Fruit fly (Drosophila melanogaster) whole organism, embryonic: ENCODE measurements around the gene Aprt.

Experiments used
- CG12299 ChIP-seq: fragments of 200-800 bp; sonication (Bioruptor generic); optimal IDR thresholded peaks from 2 replicates; lab custom pipeline; 2018; ENCODE audit warnings: missing biosample characterization, mild to moderate bottlenecking, missing genetic modification characterization
- CG13123 ChIP-seq: fragments of 200-800 bp; sonication (Bioruptor generic); optimal IDR thresholded peaks from 2 replicates; lab custom pipeline; 2016; ENCODE audit warnings: missing biosample characterization, missing genetic modification characterization
- CG18476 ChIP-seq: fragments of 200-800 bp; sonication (Bioruptor generic); optimal IDR thresholded peaks from 2 replicates; lab custom pipeline; 2016; ENCODE audit warnings: missing biosample characterization, mild to moderate bottlenecking, missing genetic modification characterization
- CG2129 ChIP-seq: fragments of 200-800 bp; sonication (Bioruptor generic); IDR thresholded peaks from 2 replicates; pipeline ENCODE4 v1.3.6; 2022; ENCODE audit warnings: missing biosample characterization, missing genetic modification characterization; ENCODE audit not compliant: partially characterized antibody
- CG3838 ChIP-seq: fragments of 200-800 bp; sonication (Bioruptor generic); optimal IDR thresholded peaks from 3 replicates; lab custom pipeline; 2016; ENCODE audit warnings: missing biosample characterization, missing genetic modification characterization
- CG3847 ChIP-seq: fragments of 200-800 bp; sonication (Bioruptor generic); IDR thresholded peaks from 2 replicates; pipeline ENCODE4 v1.3.6; 2022; ENCODE audit warnings: missing biosample characterization, missing genetic modification characterization
- CG4617 ChIP-seq: fragments of 200-800 bp; sonication (Bioruptor generic); optimal IDR thresholded peaks from 3 replicates; lab custom pipeline; 2016; ENCODE audit warnings: missing biosample characterization, missing genetic modification characterization, borderline replicate concordance
- CG4854 ChIP-seq: fragments of 200-800 bp; sonication (Bioruptor generic); optimal IDR thresholded peaks from 2 replicates; lab custom pipeline; 2016; ENCODE audit warnings: missing biosample characterization, missing genetic modification characterization, inconsistent platforms
- CG5245 ChIP-seq: fragments of 200-800 bp; sonication (Bioruptor generic); optimal IDR thresholded peaks from 3 replicates; lab custom pipeline; 2016; ENCODE audit warnings: missing biosample characterization, missing genetic modification characterization
- CG7745 ChIP-seq: fragments of 200-800 bp; sonication (Bioruptor generic); optimal IDR thresholded peaks from 2 replicates; lab custom pipeline; 2018; ENCODE audit warnings: missing biosample characterization, mild to moderate bottlenecking, missing genetic modification characterization, moderate library complexity
- CG8290 ChIP-seq, 3 experiments: fragments of 200-800 bp; sonication (Bioruptor generic); optimal IDR thresholded peaks; 2 replicates each; lab custom pipeline; 2016 to 2019; ENCODE audit warnings: missing biosample characterization in 3 of 3, missing genetic modification characterization in 3 of 3, mild to moderate bottlenecking in 2 of 3, moderate library complexity in 1 of 3
- CG9817 ChIP-seq: fragments of 200-800 bp; sonication (Bioruptor generic); optimal IDR thresholded peaks from 2 replicates; lab custom pipeline; 2018; ENCODE audit warnings: missing biosample characterization, mild to moderate bottlenecking, missing genetic modification characterization, moderate library complexity
- CTCF ChIP-seq: fragments of 200-800 bp; sonication (Bioruptor generic); optimal IDR thresholded peaks from 2 replicates; lab custom pipeline; 2017; ENCODE audit warnings: missing biosample characterization, mild to moderate bottlenecking, missing genetic modification characterization, moderate library complexity
- Deaf1 ChIP-seq: fragments of 200-800 bp; optimal IDR thresholded peaks from 3 replicates; lab custom pipeline; 2019; ENCODE audit warnings: missing biosample characterization, mild to moderate bottlenecking, missing genetic modification characterization, moderate library complexity
- E2f2 ChIP-seq: fragments of 200-800 bp; sonication (Bioruptor generic); IDR thresholded peaks from 2 replicates; pipeline ENCODE4 v1.3.6; 2022; ENCODE audit warnings: missing biosample characterization, missing genetic modification characterization
- Ets97D ChIP-seq: fragments of 200-800 bp; sonication (Bioruptor generic); optimal IDR thresholded peaks from 3 replicates; lab custom pipeline; 2016; ENCODE audit warnings: missing biosample characterization, missing genetic modification characterization
- Fer1 ChIP-seq: fragments of 200-800 bp; sonication (Bioruptor generic); optimal IDR thresholded peaks from 2 replicates; lab custom pipeline; 2017; ENCODE audit warnings: missing biosample characterization, mild to moderate bottlenecking, missing genetic modification characterization
- HLH4C ChIP-seq: fragments of 200-800 bp; sonication (Bioruptor generic); IDR thresholded peaks from 3 replicates; pipeline ENCODE4 v1.3.6; 2022; ENCODE audit warnings: missing biosample characterization, missing genetic modification characterization; ENCODE audit not compliant: partially characterized antibody
- Hey ChIP-seq: fragments of 200-800 bp; sonication (Bioruptor generic); optimal IDR thresholded peaks from 3 replicates; lab custom pipeline; 2018; ENCODE audit warnings: missing biosample characterization, mild to moderate bottlenecking, missing genetic modification characterization
- Max ChIP-seq: fragments of 200-800 bp; sonication (Bioruptor generic); optimal IDR thresholded peaks from 2 replicates; lab custom pipeline; 2016; ENCODE audit warnings: missing biosample characterization, mild to moderate bottlenecking, missing genetic modification characterization
- Nf-YB ChIP-seq: fragments of 200-800 bp; sonication (Bioruptor generic); optimal IDR thresholded peaks from 3 replicates; lab custom pipeline; 2019; ENCODE audit warnings: missing biosample characterization, mild to moderate bottlenecking, missing genetic modification characterization, moderate library complexity
- Nf-YC ChIP-seq: fragments of 200-800 bp; optimal IDR thresholded peaks from 3 replicates; lab custom pipeline; 2019; ENCODE audit warnings: missing biosample characterization, mild to moderate bottlenecking, missing genetic modification characterization, moderate library complexity
- Oli ChIP-seq: fragments of 200-800 bp; sonication (Bioruptor generic); optimal IDR thresholded peaks from 2 replicates; lab custom pipeline; 2018; ENCODE audit warnings: missing biosample characterization, mild to moderate bottlenecking, missing genetic modification characterization, moderate library complexity
- Scr ChIP-seq: fragments of 200-800 bp; sonication (Bioruptor generic); IDR thresholded peaks from 2 replicates; pipeline ENCODE4 v1.3.6; 2022; ENCODE audit warnings: missing biosample characterization, missing genetic modification characterization; ENCODE audit not compliant: partially characterized antibody
- Six4 ChIP-seq: fragments of 200-800 bp; sonication (Bioruptor generic); optimal IDR thresholded peaks from 2 replicates; lab custom pipeline; 2016; ENCODE audit warnings: missing biosample characterization, missing genetic modification characterization
- Spps ChIP-seq: fragments of 200-800 bp; sonication (Bioruptor generic); optimal IDR thresholded peaks from 2 replicates; lab custom pipeline; 2018; ENCODE audit warnings: missing biosample characterization, mild to moderate bottlenecking, missing genetic modification characterization
- amos ChIP-seq: fragments of 200-800 bp; sonication (Bioruptor generic); IDR thresholded peaks from 2 replicates; pipeline ENCODE4 v1.3.6; 2022; ENCODE audit warnings: missing biosample characterization, missing genetic modification characterization; ENCODE audit not compliant: partially characterized antibody
- ato ChIP-seq: fragments of 200-800 bp; sonication (Bioruptor generic); IDR thresholded peaks from 2 replicates; pipeline ENCODE4 v1.3.6; 2022; ENCODE audit warnings: missing biosample characterization, missing genetic modification characterization; ENCODE audit not compliant: partially characterized antibody
- bcd ChIP-seq: fragments of 200-800 bp; sonication (Bioruptor generic); optimal IDR thresholded peaks from 2 replicates; lab custom pipeline; 2017; ENCODE audit warnings: missing biosample characterization, mild to moderate bottlenecking, missing genetic modification characterization
- cg ChIP-seq: fragments of 200-800 bp; sonication (Bioruptor generic); optimal IDR thresholded peaks from 3 replicates; lab custom pipeline; 2019; ENCODE audit warnings: missing biosample characterization, mild to moderate bottlenecking, missing genetic modification characterization, moderate library complexity
- ci ChIP-seq: fragments of 200-800 bp; sonication (Bioruptor generic); IDR thresholded peaks from 3 replicates; pipeline ENCODE4 v1.3.6; 2022; ENCODE audit warnings: missing biosample characterization, missing genetic modification characterization
- crol ChIP-seq: fragments of 200-800 bp; sonication (Bioruptor generic); IDR thresholded peaks from 2 replicates; pipeline ENCODE4 v1.3.6; 2022; ENCODE audit warnings: missing biosample characterization, missing genetic modification characterization
- exex ChIP-seq: fragments of 200-800 bp; sonication (Bioruptor generic); optimal IDR thresholded peaks from 4 replicates; lab custom pipeline; 2018; ENCODE audit warnings: missing biosample characterization, mild to moderate bottlenecking, missing genetic modification characterization, moderate library complexity
- fd64A ChIP-seq: fragments of 200-800 bp; sonication (Bioruptor generic); optimal IDR thresholded peaks from 3 replicates; lab custom pipeline; 2018; ENCODE audit warnings: missing biosample characterization, mild to moderate bottlenecking, missing genetic modification characterization
- fd96Cb ChIP-seq: fragments of 200-800 bp; sonication (Bioruptor generic); optimal IDR thresholded peaks from 2 replicates; lab custom pipeline; 2018; ENCODE audit warnings: missing biosample characterization, mild to moderate bottlenecking, missing genetic modification characterization, moderate library complexity
- grau ChIP-seq: fragments of 200-800 bp; optimal IDR thresholded peaks from 3 replicates; lab custom pipeline; 2019; ENCODE audit warnings: missing biosample characterization, mild to moderate bottlenecking, missing genetic modification characterization, moderate library complexity
- grn ChIP-seq: fragments of 200-800 bp; sonication (Bioruptor generic); optimal IDR thresholded peaks from 3 replicates; lab custom pipeline; 2017; ENCODE audit warnings: missing biosample characterization, missing genetic modification characterization
- ham ChIP-seq: fragments of 200-800 bp; sonication (Bioruptor generic); IDR thresholded peaks from 2 replicates; pipeline ENCODE4 v1.3.6; 2022; ENCODE audit warnings: missing biosample characterization, missing genetic modification characterization
- insv ChIP-seq, 2 experiments: fragments of 200-800 bp; sonication (Bioruptor generic); optimal IDR thresholded peaks; 3 replicates each; lab custom pipeline; 2016 to 2018; ENCODE audit warnings: missing biosample characterization in 2 of 2, missing genetic modification characterization in 2 of 2
- inv ChIP-seq: fragments of 200-800 bp; sonication (Bioruptor generic); IDR thresholded peaks from 2 replicates; pipeline ENCODE4 v1.3.6; 2022; ENCODE audit warnings: missing biosample characterization, missing genetic modification characterization; ENCODE audit not compliant: partially characterized antibody
- jigr1 ChIP-seq: fragments of 200-800 bp; sonication (Bioruptor generic); IDR thresholded peaks from 3 replicates; pipeline ENCODE4 v1.3.6; 2022; ENCODE audit warnings: missing biosample characterization, missing genetic modification characterization
- mld ChIP-seq: fragments of 200-800 bp; sonication (Bioruptor generic); IDR thresholded peaks from 3 replicates; pipeline ENCODE4 v1.3.6; 2022; ENCODE audit warnings: missing biosample characterization, missing genetic modification characterization; ENCODE audit not compliant: partially characterized antibody
- nerfin-1 ChIP-seq: fragments of 200-800 bp; sonication (Bioruptor generic); optimal IDR thresholded peaks from 3 replicates; lab custom pipeline; 2019; ENCODE audit warnings: missing biosample characterization, mild to moderate bottlenecking, missing genetic modification characterization, moderate library complexity
- odd ChIP-seq: fragments of 200-800 bp; sonication (Bioruptor generic); optimal IDR thresholded peaks from 2 replicates; lab custom pipeline; 2017; ENCODE audit warnings: missing biosample characterization, mild to moderate bottlenecking, missing genetic modification characterization
- sd ChIP-seq: fragments of 200-800 bp; sonication (Bioruptor generic); optimal IDR thresholded peaks from 3 replicates; lab custom pipeline; 2018; ENCODE audit warnings: missing biosample characterization, mild to moderate bottlenecking, missing genetic modification characterization, moderate library complexity
- seq ChIP-seq: fragments of 200-800 bp; sonication (Bioruptor generic); IDR thresholded peaks from 2 replicates; pipeline ENCODE4 v1.3.6; 2022; ENCODE audit warnings: missing biosample characterization, missing genetic modification characterization
- sim ChIP-seq: fragments of 200-800 bp; sonication (Bioruptor generic); IDR thresholded peaks from 2 replicates; pipeline ENCODE4 v1.3.6; 2022; ENCODE audit warnings: missing biosample characterization, missing genetic modification characterization
- sima ChIP-seq: fragments of 200-800 bp; sonication (Bioruptor generic); optimal IDR thresholded peaks from 2 replicates; lab custom pipeline; 2016; ENCODE audit warnings: missing biosample characterization, missing genetic modification characterization
- vvl ChIP-seq: fragments of 200-800 bp; sonication (Bioruptor generic); IDR thresholded peaks from 2 replicates; pipeline ENCODE4 v1.3.6; 2022; ENCODE audit warnings: missing biosample characterization, missing genetic modification characterization
- zf30C ChIP-seq: fragments of 200-800 bp; sonication (Bioruptor generic); optimal IDR thresholded peaks from 3 replicates; lab custom pipeline; 2018; ENCODE audit warnings: missing biosample characterization, mild to moderate bottlenecking, missing genetic modification characterization

Aprt gene

dm6 chr3L:1884652-1885051 is at the start of gene Aprt (continued):
- TF ChIP-seq CG9817 (tag; lab: Kevin White, UChicago) (no peak), vvl (GFP tag; lab: Robert Waterston, UW) (0 out of 2 replicates have a peak, but pooled peaks have one; percentile 10), ham (GFP tag; lab: Robert Waterston, UW) (no peak), Deaf1 (tag; lab: Kevin White, UChicago) (peak; percentile 11), CG7745 (tag; lab: Kevin White, UChicago) (no peak), sim (no peak), ato (GFP tag; lab: Robert Waterston, UW) (peak; percentile 63), Max (GFP tag; lab: Kevin White, UChicago) (peak; percentile 8), zf30C (GFP tag; lab: Kevin White, UChicago) (no peak), fd96Cb (tag; lab: Kevin White, UChicago) (no peak), CG3838 (GFP tag; lab: Kevin White, UChicago) (no peak), jigr1 (GFP tag; lab: Robert Waterston, UW) (no peak), Scr (GFP tag; lab: Robert Waterston, UW) (peak; percentile 76), ci (GFP tag; lab: Robert Waterston, UW) (0 out of 3 replicates have a peak, but pooled peaks have one; percentile 19), HLH4C (GFP tag; lab: Robert Waterston, UW) (peak; percentile 52; the same call in 2 of the 3 replicates), CG13123 (no peak), Six4 (GFP tag; lab: Kevin White, UChicago) (no peak), CG12299 (tag; lab: Kevin White, UChicago) (no peak), grau (tag; lab: Kevin White, UChicago) (peak; percentile 28), mld (GFP tag; lab: Robert Waterston, UW) (no peak; the same call in 2 of the 3 replicates), exex (tag; lab: Kevin White, UChicago) (peak; percentile 60), insv (GFP tag; optimal IDR thresholded peaks at IDR 0.05; lab: Kevin White, UChicago) (no peak), CG18476 (GFP tag; lab: Kevin White, UChicago) (peak; percentile 3), CG2129 (GFP tag; lab: Robert Waterston, UW) (peak; percentile 55; the same call in 1 of the 2 replicates), CTCF (GFP tag; lab: Kevin White, UChicago) (peak; percentile 64), CG4617 (GFP tag; lab: Kevin White, UChicago) (no peak), amos (GFP tag; lab: Robert Waterston, UW) (peak; percentile 81), grn (GFP tag; lab: Kevin White, UChicago) (peak; percentile 59), Oli (no peak), Spps (tag; lab: Kevin White, UChicago) (no peak), Fer1 (peak; percentile 45), Ets97D (peak; percentile 2), inv (GFP tag; lab: Robert Waterston, UW) (peak; percentile 51; the same call in 1 of the 2 replicates), bcd (GFP tag; lab: Kevin White, UChicago) (no peak), CG4854 (GFP tag; lab: Kevin White, UChicago) (no peak), CG3847 (GFP tag; lab: Robert Waterston, UW) (no peak)

dm6 chr3L:1928959-1929358 is 44.1 kb upstream of the Aprt start:
- peak; percentile 35 for TF ChIP-seq nerfin-1 (tag; lab: Kevin White, UChicago)
- peak; percentile 41 for TF ChIP-seq sd (tag; lab: Kevin White, UChicago)
- TF ChIP-seq odd (GFP tag; lab: Kevin White, UChicago): no peak
- peak; percentile 15 for TF ChIP-seq Hey
- no peak for TF ChIP-seq CG5245 (GFP tag; lab: Kevin White, UChicago)
- no peak for TF ChIP-seq fd64A (GFP tag; lab: Kevin White, UChicago)
- TF ChIP-seq CG8290 (GFP tag; optimal IDR thresholded peaks at IDR 0.05; lab: Kevin White, UChicago): no peak
- no peak for TF ChIP-seq CG8290 (tag; optimal IDR thresholded peaks at IDR 0.05; lab: Kevin White, UChicago)
- TF ChIP-seq seq (GFP tag; lab: Robert Waterston, UW): peak; percentile 55
- TF ChIP-seq cg (GFP tag; lab: Kevin White, UChicago): peak; percentile 16
- TF ChIP-seq Nf-YB (GFP tag; lab: Kevin White, UChicago): peak; percentile 85
- no peak for TF ChIP-seq E2f2
- 0 out of 2 replicates have a peak, but pooled peaks have one; percentile 9 for TF ChIP-seq crol
- no peak for TF ChIP-seq sima
- TF ChIP-seq Nf-YC (tag; lab: Kevin White, UChicago): peak; percentile 85
